Fruit fly (Drosophila melanogaster) Kc167 (cell line): ENCODE measurements around the gene CG6675.

Experiments used
- Myc ChIP-seq: fragments of >200 bp; optimal IDR thresholded peaks from 2 replicates; lab custom pipeline; 2017; ENCODE audit warnings: missing external identifiers
- Sin3A ChIP-seq: fragments of >200 bp; optimal IDR thresholded peaks from 2 replicates; lab custom pipeline; 2018; ENCODE audit warnings: missing external identifiers
- psq ChIP-seq: fragments of >200 bp; optimal IDR thresholded peaks from 2 replicates; lab custom pipeline; 2017; ENCODE audit warnings: missing external identifiers
- ttk ChIP-seq: sonication (Bioruptor generic); optimal IDR thresholded peaks from 2 replicates; lab custom pipeline; 2017; ENCODE audit warnings: missing external identifiers

DNA sequence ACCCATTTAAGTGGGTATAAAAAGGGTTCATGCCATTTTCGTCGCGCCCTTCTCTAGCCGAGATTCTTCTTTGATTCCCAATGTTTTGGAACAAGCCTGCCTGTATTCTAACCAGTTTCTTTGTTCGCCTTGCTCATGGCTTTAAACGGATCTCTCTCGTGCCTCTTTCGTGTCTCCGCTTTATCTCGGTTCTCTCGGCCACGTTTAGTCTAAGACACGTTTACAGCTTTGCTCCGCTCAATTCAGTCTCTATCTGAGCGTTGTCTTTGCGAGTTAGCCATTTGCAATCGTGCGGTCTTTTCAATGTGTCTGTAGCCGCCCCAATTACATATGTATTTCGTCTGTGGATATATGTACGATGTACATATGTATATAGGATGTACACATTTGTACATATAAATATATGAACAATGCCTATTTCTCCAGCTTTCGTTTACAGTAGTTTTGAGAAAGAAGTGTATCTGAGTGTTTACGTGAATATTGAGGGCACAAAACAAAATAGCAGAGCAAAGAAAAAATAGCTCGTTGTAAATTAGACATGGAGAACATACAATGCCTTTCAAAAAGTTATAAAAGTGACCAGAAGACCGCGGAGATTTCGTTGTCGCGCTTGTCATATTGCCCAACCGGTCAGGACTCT, 25.4 kb downstream of the CG6675 start:
- TF ChIP-seq psq (lab: Kevin White, UChicago) (no peak), ttk (no peak), Myc (lab: Kevin White, UChicago) (no peak), Sin3A (lab: Kevin White, UChicago) (no peak)
